Worm (Caenorhabditis elegans) whole organism, mixed stage, embryonic: ENCODE results near the gene F01G10.6.

Experiments used
- ceh-83 ChIP-seq: fragments of 200-800 bp; sonication (Bioruptor generic); optimal IDR thresholded peaks from 2 replicates; lab custom pipeline; 2018; ENCODE audit warnings: mild to moderate bottlenecking, missing genetic modification characterization, missing compliant biosample characterization
- elt-1 ChIP-seq: sonication (generic microtip); optimal IDR thresholded peaks from 2 replicates; lab custom pipeline; 2017; ENCODE audit warnings: missing genetic modification characterization, mild to moderate bottlenecking, missing compliant biosample characterization, antibody characterized with exemption, moderate library complexity, borderline replicate concordance; ENCODE audit not compliant: insufficient read depth
- elt-3 ChIP-seq: fragments of 150-350 bp; optimal IDR thresholded peaks from 2 replicates; lab custom pipeline; 2014; ENCODE audit warnings: missing biosample characterization, missing genetic modification characterization
- hlh-1 ChIP-seq: fragments of 150-350 bp; optimal IDR thresholded peaks from 2 replicates; lab custom pipeline; 2014; ENCODE audit warnings: missing biosample characterization, missing genetic modification reagents, missing genetic modification characterization
- lin-13 ChIP-seq: fragments of 150-350 bp; optimal IDR thresholded peaks from 2 replicates; lab custom pipeline; 2014; ENCODE audit warnings: missing biosample characterization, missing genetic modification characterization
- nhr-12 ChIP-seq: fragments of 150-350 bp; optimal IDR thresholded peaks from 2 replicates; lab custom pipeline; 2014; ENCODE audit warnings: missing biosample characterization, missing genetic modification characterization
- nhr-237 ChIP-seq: fragments of 150-350 bp; optimal IDR thresholded peaks from 2 replicates; lab custom pipeline; 2014; ENCODE audit warnings: missing biosample characterization, missing genetic modification characterization
- pha-4 ChIP-seq: fragments of 150-350 bp; optimal IDR thresholded peaks from 2 replicates; lab custom pipeline; 2018; ENCODE audit warnings: missing biosample characterization, missing genetic modification reagents, missing genetic modification characterization
- sem-2 ChIP-seq: fragments of 200-800 bp; sonication (Bioruptor generic); optimal IDR thresholded peaks from 2 replicates; lab custom pipeline; 2018; ENCODE audit warnings: mild to moderate bottlenecking, missing genetic modification characterization, missing compliant biosample characterization
- snpc-4 ChIP-seq: fragments of 150-350 bp; optimal IDR thresholded peaks from 2 replicates; lab custom pipeline; 2014; ENCODE audit warnings: missing biosample characterization, missing genetic modification characterization
- unc-120 ChIP-seq: sonication (generic microtip); optimal IDR thresholded peaks from 2 replicates; lab custom pipeline; 2017; ENCODE audit warnings: missing genetic modification characterization, missing compliant biosample characterization; ENCODE audit not compliant: poor library complexity, severe bottlenecking
- unc-62 ChIP-seq: fragments of 150-350 bp; optimal IDR thresholded peaks from 2 replicates; lab custom pipeline; 2014; ENCODE audit warnings: missing biosample characterization, missing genetic modification reagents, missing genetic modification characterization

ce11 chrIV:10206182-10206581, 21.3 kb downstream of the F01G10.6 start, which contains the start of gene K04D7.6:
- no peak for TF ChIP-seq elt-1 (tag; lab: Kevin White, UChicago)
- TF ChIP-seq pha-4 (tag; lab: Kevin White, UChicago) = no peak
- TF ChIP-seq ceh-83 (GFP tag; lab: Kevin White, UChicago) = no peak
- TF ChIP-seq nhr-12 (tag; lab: Kevin White, UChicago) = no peak
- TF ChIP-seq elt-3 = no peak
- TF ChIP-seq nhr-237 (tag; lab: Kevin White, UChicago) = no peak
- TF ChIP-seq snpc-4 (tag; lab: Kevin White, UChicago) = no peak
- no peak for TF ChIP-seq sem-2 (GFP tag; lab: Kevin White, UChicago)
- TF ChIP-seq unc-62 = no peak
- no peak for TF ChIP-seq hlh-1 (tag; lab: Kevin White, UChicago)
- TF ChIP-seq unc-120 (tag; lab: Kevin White, UChicago) = no peak
- TF ChIP-seq lin-13 (tag; lab: Kevin White, UChicago) = no peak
